Worm (Caenorhabditis elegans) whole organism, late embryonic: ENCODE results near the gene R08E5.4.

ENCODE experiments used
- C08G9.2 ChIP-seq: sonication (generic microtip); optimal IDR thresholded peaks from 2 replicates; lab custom pipeline; 2016; ENCODE audit warnings: mild to moderate bottlenecking, missing genetic modification characterization, moderate library complexity, missing compliant biosample characterization
- C38D4.7 ChIP-seq: fragments of 200-800 bp; sonication (Bioruptor generic); optimal IDR thresholded peaks from 2 replicates; lab custom pipeline; 2018; ENCODE audit warnings: mild to moderate bottlenecking, missing genetic modification characterization, moderate library complexity, missing compliant biosample characterization
- F13H6.1 ChIP-seq: sonication (generic microtip); optimal IDR thresholded peaks from 2 replicates; lab custom pipeline; 2016; ENCODE audit warnings: missing genetic modification characterization, missing compliant biosample characterization
- K02D7.2 ChIP-seq: sonication (generic microtip); optimal IDR thresholded peaks from 2 replicates; lab custom pipeline; 2017; ENCODE audit warnings: mild to moderate bottlenecking, missing genetic modification characterization, missing compliant biosample characterization
- ceh-34 ChIP-seq: sonication (generic microtip); optimal IDR thresholded peaks from 2 replicates; lab custom pipeline; 2016; ENCODE audit warnings: mild to moderate bottlenecking, missing genetic modification characterization, missing compliant biosample characterization
- dmd-4 ChIP-seq: sonication (generic microtip); optimal IDR thresholded peaks from 2 replicates; lab custom pipeline; 2016; ENCODE audit warnings: borderline replicate concordance, missing genetic modification characterization, missing compliant biosample characterization
- madf-2 ChIP-seq: sonication (generic microtip); optimal IDR thresholded peaks from 2 replicates; lab custom pipeline; 2017; ENCODE audit warnings: missing genetic modification characterization, missing compliant biosample characterization
- pqm-1 ChIP-seq: sonication (generic microtip); optimal IDR thresholded peaks from 2 replicates; lab custom pipeline; 2016; ENCODE audit warnings: missing genetic modification characterization, missing compliant biosample characterization
- tbx-2 ChIP-seq: sonication (generic microtip); optimal IDR thresholded peaks from 2 replicates; lab custom pipeline; 2016; ENCODE audit warnings: missing genetic modification characterization, missing compliant biosample characterization

- TF ChIP-seq ceh-34 (tag; lab: Kevin White, UChicago) = no peak
- no peak for TF ChIP-seq K02D7.2 (tag; lab: Kevin White, UChicago)
- no peak for TF ChIP-seq tbx-2 (tag; lab: Kevin White, UChicago)
- no peak for TF ChIP-seq dmd-4 (tag; lab: Kevin White, UChicago)
- TF ChIP-seq C38D4.7 (GFP tag; lab: Kevin White, UChicago) = no peak
- TF ChIP-seq madf-2 = no peak
- TF ChIP-seq pqm-1 (tag; lab: Kevin White, UChicago) = no peak
- no peak for TF ChIP-seq C08G9.2 (tag; lab: Kevin White, UChicago)
- no peak for TF ChIP-seq F13H6.1 (tag; lab: Kevin White, UChicago)
These were observed 1.5 kb upstream of the R08E5.4 start, which contains the start of gene Y39H10A.1 for ce11 chrV:3766904-3767303.
